Fruit fly (Drosophila melanogaster) whole organism, embryonic: ENCODE results near the gene CG43731.

Experiments used
- Aef1 ChIP-seq: fragments of 200-800 bp; sonication (Bioruptor generic); IDR thresholded peaks from 3 replicates; pipeline ENCODE4 v1.3.6; 2022; ENCODE audit warnings: missing biosample characterization, missing genetic modification characterization
- B-H1 ChIP-seq: fragments of 200-800 bp; sonication (Bioruptor generic); IDR thresholded peaks from 3 replicates; pipeline ENCODE4 v1.3.6; 2022; ENCODE audit warnings: missing biosample characterization, missing genetic modification characterization
- CG10209 ChIP-seq: fragments of 200-800 bp; sonication (Bioruptor generic); optimal IDR thresholded peaks from 3 replicates; lab custom pipeline; 2017; ENCODE audit warnings: missing biosample characterization, mild to moderate bottlenecking, missing genetic modification characterization, missing genetic modification reagents
- CG10366 ChIP-seq: fragments of 200-800 bp; sonication (Bioruptor generic); IDR thresholded peaks from 2 replicates; pipeline ENCODE4 v1.3.6; 2022; ENCODE audit warnings: missing biosample characterization, missing genetic modification characterization
- CG11560 ChIP-seq: fragments of 200-800 bp; sonication (Bioruptor generic); IDR thresholded peaks from 3 replicates; pipeline ENCODE4 v1.3.6; 2022; ENCODE audit warnings: missing biosample characterization, missing genetic modification characterization
- CG12104 ChIP-seq: fragments of 200-800 bp; sonication (Bioruptor generic); optimal IDR thresholded peaks from 3 replicates; lab custom pipeline; 2016; ENCODE audit warnings: missing biosample characterization, missing genetic modification characterization
- CG12219 ChIP-seq: fragments of 200-800 bp; sonication (Bioruptor generic); optimal IDR thresholded peaks from 3 replicates; lab custom pipeline; 2018; ENCODE audit warnings: missing biosample characterization, mild to moderate bottlenecking, missing genetic modification characterization
- CG14860 ChIP-seq: fragments of 200-800 bp; sonication (Bioruptor generic); IDR thresholded peaks from 3 replicates; pipeline ENCODE4 v1.3.6; 2022; ENCODE audit warnings: missing biosample characterization, missing genetic modification characterization; ENCODE audit not compliant: partially characterized antibody
- CG17385 ChIP-seq: fragments of 200-800 bp; sonication (Bioruptor generic); optimal IDR thresholded peaks from 3 replicates; lab custom pipeline; 2018; ENCODE audit warnings: missing biosample characterization, mild to moderate bottlenecking, missing genetic modification characterization
- CG3065 ChIP-seq: fragments of 200-800 bp; sonication (Bioruptor generic); optimal IDR thresholded peaks from 2 replicates; lab custom pipeline; 2016; ENCODE audit warnings: missing biosample characterization, missing genetic modification characterization
- CG3163 ChIP-seq: fragments of 200-800 bp; sonication (Bioruptor generic); optimal IDR thresholded peaks from 3 replicates; lab custom pipeline; 2016; ENCODE audit warnings: missing biosample characterization, missing genetic modification characterization
- CG3726 ChIP-seq: fragments of 200-800 bp; sonication (Bioruptor generic); IDR thresholded peaks from 3 replicates; pipeline ENCODE4, ENCODE4 v1.3.6; 2022; ENCODE audit warnings: missing biosample characterization, missing genetic modification characterization
- CG4424 ChIP-seq: fragments of 200-800 bp; sonication (Bioruptor generic); optimal IDR thresholded peaks from 3 replicates; lab custom pipeline; 2016; ENCODE audit warnings: missing biosample characterization, missing genetic modification characterization
- CG6765 ChIP-seq: fragments of 200-800 bp; sonication (Bioruptor generic); optimal IDR thresholded peaks from 3 replicates; lab custom pipeline; 2017; ENCODE audit warnings: missing biosample characterization, mild to moderate bottlenecking, missing genetic modification characterization
- CG6813 ChIP-seq: fragments of 200-800 bp; sonication (Bioruptor generic); optimal IDR thresholded peaks from 2 replicates; lab custom pipeline; 2017; ENCODE audit warnings: missing biosample characterization, missing genetic modification characterization, mild to moderate bottlenecking, moderate library complexity, missing genetic modification reagents
- CG8388 ChIP-seq: fragments of 200-800 bp; sonication (Bioruptor generic); optimal IDR thresholded peaks from 2 replicates; lab custom pipeline; 2019; ENCODE audit warnings: missing biosample characterization, mild to moderate bottlenecking, missing genetic modification characterization, moderate library complexity
- CG9215 ChIP-seq: fragments of 200-800 bp; sonication (Bioruptor generic); IDR thresholded peaks from 2 replicates; pipeline ENCODE4 v1.3.6; 2022; ENCODE audit warnings: missing biosample characterization, missing genetic modification characterization
- CG9727 ChIP-seq: fragments of 200-800 bp; sonication (Bioruptor generic); optimal IDR thresholded peaks from 3 replicates; lab custom pipeline; 2017; ENCODE audit warnings: missing biosample characterization, mild to moderate bottlenecking, missing genetic modification characterization
- Dad ChIP-seq: fragments of 200-800 bp; sonication (Bioruptor generic); optimal IDR thresholded peaks from 3 replicates; lab custom pipeline; 2016; ENCODE audit warnings: missing biosample characterization, missing genetic modification characterization
- Deaf1 ChIP-seq: fragments of 200-800 bp; optimal IDR thresholded peaks from 3 replicates; lab custom pipeline; 2019; ENCODE audit warnings: missing biosample characterization, mild to moderate bottlenecking, missing genetic modification characterization, moderate library complexity
- Dek ChIP-seq: fragments of 200-800 bp; sonication (Bioruptor generic); optimal IDR thresholded peaks from 3 replicates; lab custom pipeline; 2019; ENCODE audit warnings: missing biosample characterization, mild to moderate bottlenecking, missing genetic modification characterization, moderate library complexity
- Eip74EF ChIP-seq, 2 experiments: fragments of 200-800 bp in 1 of 2; fragments of >200 bp in 1 of 2; sonication (Bioruptor generic) in 1 of 2; optimal IDR thresholded peaks; 2 replicates each; lab custom pipeline; 2017 to 2019; ENCODE audit warnings: missing biosample characterization in 2 of 2, missing genetic modification characterization in 2 of 2, mild to moderate bottlenecking in 1 of 2, moderate library complexity in 1 of 2
- HHEX ChIP-seq: fragments of 200-800 bp; sonication (Bioruptor generic); optimal IDR thresholded peaks from 3 replicates; lab custom pipeline; 2017; ENCODE audit warnings: missing biosample characterization, mild to moderate bottlenecking, missing genetic modification characterization, missing genetic modification reagents
- HmgZ ChIP-seq: fragments of 200-800 bp; sonication (Bioruptor generic); optimal IDR thresholded peaks from 2 replicates; lab custom pipeline; 2018; ENCODE audit warnings: missing biosample characterization, mild to moderate bottlenecking, missing genetic modification characterization
- abd-A ChIP-seq: fragments of 200-800 bp; sonication (Bioruptor generic); optimal IDR thresholded peaks from 3 replicates; lab custom pipeline; 2019; ENCODE audit warnings: missing biosample characterization, mild to moderate bottlenecking, missing genetic modification characterization, moderate library complexity
- cg ChIP-seq: fragments of 200-800 bp; sonication (Bioruptor generic); optimal IDR thresholded peaks from 3 replicates; lab custom pipeline; 2019; ENCODE audit warnings: missing biosample characterization, mild to moderate bottlenecking, missing genetic modification characterization, moderate library complexity
- cwo ChIP-seq: fragments of 200-800 bp; sonication (Bioruptor generic); optimal IDR thresholded peaks from 3 replicates; lab custom pipeline; 2017; ENCODE audit warnings: missing biosample characterization, missing genetic modification characterization, mild to moderate bottlenecking, moderate library complexity, missing genetic modification reagents
- disco-r ChIP-seq: fragments of 200-800 bp; sonication (Bioruptor generic); optimal IDR thresholded peaks from 2 replicates; lab custom pipeline; 2016; ENCODE audit warnings: missing biosample characterization, missing genetic modification characterization
- exex ChIP-seq: fragments of 200-800 bp; sonication (Bioruptor generic); optimal IDR thresholded peaks from 4 replicates; lab custom pipeline; 2018; ENCODE audit warnings: missing biosample characterization, mild to moderate bottlenecking, missing genetic modification characterization, moderate library complexity
- fd96Cb ChIP-seq: fragments of 200-800 bp; sonication (Bioruptor generic); optimal IDR thresholded peaks from 2 replicates; lab custom pipeline; 2018; ENCODE audit warnings: missing biosample characterization, mild to moderate bottlenecking, missing genetic modification characterization, moderate library complexity
- fru ChIP-seq: fragments of >200 bp; optimal IDR thresholded peaks from 2 replicates; lab custom pipeline; 2017
- gce ChIP-seq: fragments of 200-800 bp; sonication (Bioruptor generic); IDR thresholded peaks from 3 replicates; pipeline ENCODE4 v1.3.6; 2022; ENCODE audit warnings: missing biosample characterization, missing genetic modification characterization
- gcm2 ChIP-seq: fragments of 200-800 bp; sonication (Bioruptor generic); optimal IDR thresholded peaks from 2 replicates; lab custom pipeline; 2016; ENCODE audit warnings: missing biosample characterization, missing genetic modification characterization
- gsb-n ChIP-seq: fragments of 200-800 bp; sonication (Bioruptor generic); optimal IDR thresholded peaks from 3 replicates; lab custom pipeline; 2018; ENCODE audit warnings: missing biosample characterization, mild to moderate bottlenecking, missing genetic modification characterization
- lab ChIP-seq: fragments of 200-800 bp; sonication (Bioruptor generic); optimal IDR thresholded peaks from 3 replicates; lab custom pipeline; 2017; ENCODE audit warnings: missing biosample characterization, missing genetic modification characterization, mild to moderate bottlenecking, moderate library complexity, missing genetic modification reagents
- mirr ChIP-seq: fragments of 200-800 bp; sonication (Bioruptor generic); optimal IDR thresholded peaks from 3 replicates; lab custom pipeline; 2018; ENCODE audit warnings: missing biosample characterization, mild to moderate bottlenecking, missing genetic modification characterization
- onecut ChIP-seq: fragments of 200-800 bp; sonication (Bioruptor generic); IDR thresholded peaks from 2 replicates; pipeline ENCODE4 v1.3.6; 2022; ENCODE audit warnings: missing biosample characterization, missing genetic modification characterization
- p53 ChIP-seq: fragments of 200-800 bp; sonication (Bioruptor generic); optimal IDR thresholded peaks from 2 replicates; lab custom pipeline; 2016; ENCODE audit warnings: missing biosample characterization, missing genetic modification characterization
- pan ChIP-seq, 4 experiments: fragments of >200 bp in 3 of 4; fragments of 200-800 bp in 1 of 4; sonication (Bioruptor generic) in 1 of 4; optimal IDR thresholded peaks in 3 of 4; IDR thresholded peaks in 1 of 4; 2 replicates each; pipeline versions ENCODE4 v1.3.6 to Lab custom; 2017 to 2022; ENCODE audit warnings: missing biosample characterization in 2 of 4, missing genetic modification characterization in 2 of 4, mixed read lengths in 1 of 4
- pnt ChIP-seq: fragments of 200-800 bp; sonication (Bioruptor generic); optimal IDR thresholded peaks from 3 replicates; lab custom pipeline; 2016; ENCODE audit warnings: missing biosample characterization, missing genetic modification characterization
- sens ChIP-seq: fragments of 200-800 bp; sonication (Bioruptor generic); peaks from one replicate; lab custom pipeline; 2016; ENCODE audit warnings: missing biosample characterization, missing genetic modification characterization
- sim ChIP-seq: fragments of 200-800 bp; sonication (Bioruptor generic); IDR thresholded peaks from 2 replicates; pipeline ENCODE4 v1.3.6; 2022; ENCODE audit warnings: missing biosample characterization, missing genetic modification characterization
- sr ChIP-seq: fragments of 200-800 bp; sonication (Bioruptor generic); IDR thresholded peaks from 3 replicates; pipeline ENCODE4 v1.3.6; 2022; ENCODE audit warnings: missing biosample characterization, missing genetic modification characterization
- tio ChIP-seq: fragments of 200-800 bp; sonication (Bioruptor generic); optimal IDR thresholded peaks from 2 replicates; lab custom pipeline; 2017; ENCODE audit warnings: missing biosample characterization, missing genetic modification characterization, inconsistent platforms
- tup ChIP-seq: fragments of 200-800 bp; sonication (Bioruptor generic); optimal IDR thresholded peaks from 2 replicates; lab custom pipeline; 2016; ENCODE audit warnings: missing biosample characterization, mild to moderate bottlenecking, missing genetic modification characterization, moderate library complexity
- twi ChIP-seq: fragments of 200-800 bp; optimal IDR thresholded peaks from 2 replicates; lab custom pipeline; 2019; ENCODE audit warnings: missing biosample characterization, mild to moderate bottlenecking, missing genetic modification characterization, moderate library complexity
- unc-4 ChIP-seq: fragments of 200-800 bp; sonication (Bioruptor generic); IDR thresholded peaks from 2 replicates; pipeline ENCODE4 v1.3.6; 2022; ENCODE audit warnings: missing biosample characterization, missing genetic modification characterization; ENCODE audit not compliant: partially characterized antibody
- wdn ChIP-seq: fragments of 200-800 bp; sonication (Bioruptor generic); IDR thresholded peaks from 2 replicates; pipeline ENCODE4 v1.3.6; 2022; ENCODE audit warnings: missing biosample characterization, missing genetic modification characterization

The CG43731 gene

DNA sequence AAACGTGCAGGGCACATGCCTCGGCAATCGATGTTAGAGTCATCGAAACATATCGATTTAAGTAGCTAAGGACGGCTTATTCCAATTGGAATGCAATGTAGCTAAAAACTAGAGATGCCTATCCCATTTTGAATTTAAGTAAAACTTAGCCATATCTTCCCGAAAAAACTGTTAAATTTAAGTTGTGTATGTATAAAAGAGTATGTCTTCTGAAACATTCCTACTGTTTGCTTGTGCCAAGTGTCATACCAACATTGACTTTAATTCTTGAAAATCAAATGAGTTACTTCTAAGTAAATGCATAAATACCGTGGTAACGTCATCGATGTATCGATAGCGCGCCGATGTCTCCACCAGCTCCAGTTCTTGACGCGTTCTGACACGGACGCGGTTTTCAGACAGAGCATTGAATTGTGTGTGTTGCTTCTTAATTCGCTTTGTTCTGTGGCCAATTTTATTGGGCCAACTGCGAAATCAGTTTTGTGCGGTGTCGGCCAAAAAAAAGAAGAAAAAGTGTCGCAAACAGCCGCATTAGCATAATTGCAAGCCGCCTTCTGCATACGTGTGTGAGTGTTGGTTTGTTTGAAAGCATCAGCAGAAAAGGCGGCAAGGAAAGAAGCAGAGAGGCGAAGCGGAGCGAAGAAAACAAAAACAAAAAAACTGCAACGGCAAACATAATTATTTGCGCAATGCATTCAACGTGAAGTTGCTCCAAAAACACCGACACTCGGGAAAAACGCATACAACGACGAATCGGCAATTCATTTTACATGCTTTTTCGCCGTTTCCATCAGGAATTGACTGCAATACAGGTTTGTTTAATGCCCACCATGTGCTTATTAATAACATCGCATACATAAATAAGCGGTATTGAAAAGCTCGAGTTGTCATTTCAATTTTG lies 31.9 kb downstream of the CG43731 start, which contains the start of gene brat (continued):
- TF ChIP-seq CG12219 (GFP tag; lab: Kevin White, UChicago): no peak
- no peak for TF ChIP-seq CG3065 (GFP tag; lab: Kevin White, UChicago)
- TF ChIP-seq fd96Cb (tag; lab: Kevin White, UChicago): peak; percentile 1
- no peak for TF ChIP-seq tup (GFP tag; lab: Kevin White, UChicago)
- TF ChIP-seq pnt: peak; percentile 59
- TF ChIP-seq onecut (GFP tag; lab: Robert Waterston, UW): 0 out of 2 replicates have a peak, but pooled peaks have one; percentile 11
- no peak for TF ChIP-seq abd-A (tag; lab: Kevin White, UChicago)
- TF ChIP-seq p53 (GFP tag; lab: Kevin White, UChicago): peak; percentile 59
- no peak for TF ChIP-seq CG10366 (GFP tag; lab: Robert Waterston, UW)
- no peak for TF ChIP-seq CG6813 (GFP tag; lab: Kevin White, UChicago)
- TF ChIP-seq pan (optimal IDR thresholded peaks at IDR 0.05; lab: Kevin White, UChicago): no peak
- no peak for TF ChIP-seq pan (GFP tag; optimal IDR thresholded peaks at IDR 0.05 in 1 of 2, IDR thresholded peaks at IDR 0.05 in 1 of 2)
- TF ChIP-seq sens: peak; percentile 92
- TF ChIP-seq Dad (GFP tag; lab: Kevin White, UChicago): peak; percentile 37
- TF ChIP-seq sim: no peak
- peak; percentile 91 for TF ChIP-seq CG14860 (GFP tag; lab: Robert Waterston, UW)
- TF ChIP-seq CG17385 (GFP tag; lab: Kevin White, UChicago): peak; percentile 84
- TF ChIP-seq Dek: peak; percentile 18
- no peak for TF ChIP-seq gcm2
- no peak for TF ChIP-seq disco-r (GFP tag; lab: Kevin White, UChicago)
- TF ChIP-seq cg (GFP tag; lab: Kevin White, UChicago): peak; percentile 67
- TF ChIP-seq mirr: peak; percentile 3
- TF ChIP-seq fru (lab: Kevin White, UChicago): no peak
- TF ChIP-seq CG10209: peak; percentile 15
- TF ChIP-seq CG9727 (GFP tag; lab: Kevin White, UChicago): peak; percentile 58
- no peak for TF ChIP-seq Aef1 (GFP tag; lab: Robert Waterston, UW)
- TF ChIP-seq sr: no peak
- no peak for TF ChIP-seq CG12104 (GFP tag; lab: Kevin White, UChicago)
- peak; percentile 29 for TF ChIP-seq HHEX (GFP tag; lab: Kevin White, UChicago)
- TF ChIP-seq wdn (GFP tag; lab: Robert Waterston, UW): no peak
- TF ChIP-seq CG3163 (GFP tag; lab: Kevin White, UChicago): no peak
- no peak for TF ChIP-seq B-H1
- peak; percentile 54 for TF ChIP-seq HmgZ (tag; lab: Kevin White, UChicago)
- peak; percentile 40 for TF ChIP-seq lab (GFP tag; lab: Kevin White, UChicago)
- TF ChIP-seq CG6765: no peak
- peak; percentile 60 for TF ChIP-seq CG9215 (GFP tag; lab: Robert Waterston, UW)
- peak; percentile 69 for TF ChIP-seq cwo (GFP tag; lab: Kevin White, UChicago)
- TF ChIP-seq exex (tag; lab: Kevin White, UChicago): no peak
- TF ChIP-seq CG8388 (GFP tag; lab: Kevin White, UChicago): no peak
- no peak for TF ChIP-seq Eip74EF (GFP tag; optimal IDR thresholded peaks at IDR 0.05; lab: Kevin White, UChicago)
- peak; percentile 46 for TF ChIP-seq twi (tag; lab: Kevin White, UChicago)
- no peak for TF ChIP-seq gce
- peak; percentile 54 for TF ChIP-seq CG4424 (GFP tag; lab: Kevin White, UChicago)
- TF ChIP-seq unc-4 (GFP tag; lab: Robert Waterston, UW): peak; percentile 89
- peak; percentile 19 for TF ChIP-seq Deaf1
- TF ChIP-seq CG11560 (tag; lab: Robert Waterston, UW): peak; percentile 72; the same call in 2 of the 3 replicates
- no peak for TF ChIP-seq tio
- no peak for TF ChIP-seq CG3726 (GFP tag; lab: Robert Waterston, UW)
- peak; percentile 6 for TF ChIP-seq gsb-n (tag; lab: Kevin White, UChicago)
